Worm (Caenorhabditis elegans) whole organism, mixed stage, embryonic: ENCODE measurements around the gene F07D3.3.
A peak's percentile ranks its signal among the peaks of the same experiment; 100 is the strongest.

Source experiments
- M03D4.4 ChIP-seq: sonication (generic microtip); optimal IDR thresholded peaks from 2 replicates; lab custom pipeline; 2017; ENCODE audit warnings: mild to moderate bottlenecking, missing genetic modification characterization, missing compliant biosample characterization
- bed-3 ChIP-seq: fragments of 200-800 bp; sonication (Bioruptor generic); optimal IDR thresholded peaks from 3 replicates; lab custom pipeline; 2018; ENCODE audit warnings: mild to moderate bottlenecking, missing genetic modification characterization, moderate library complexity, missing compliant biosample characterization
- blmp-1 ChIP-seq: fragments of 150-350 bp; optimal IDR thresholded peaks from 2 replicates; lab custom pipeline; 2014; ENCODE audit warnings: missing biosample characterization, missing genetic modification characterization
- ceh-39 ChIP-seq: fragments of 150-350 bp; optimal IDR thresholded peaks from 2 replicates; lab custom pipeline; 2014; ENCODE audit warnings: missing biosample characterization, missing genetic modification characterization
- ceh-43 ChIP-seq: fragments of 200-800 bp; sonication (Bioruptor generic); optimal IDR thresholded peaks from 2 replicates; lab custom pipeline; 2018; ENCODE audit warnings: mild to moderate bottlenecking, missing genetic modification characterization, moderate library complexity, missing compliant biosample characterization
- ceh-83 ChIP-seq: fragments of 200-800 bp; sonication (Bioruptor generic); optimal IDR thresholded peaks from 2 replicates; lab custom pipeline; 2018; ENCODE audit warnings: mild to moderate bottlenecking, missing genetic modification characterization, missing compliant biosample characterization
- ces-1 ChIP-seq: fragments of 150-350 bp; optimal IDR thresholded peaks from 2 replicates; lab custom pipeline; 2014; ENCODE audit warnings: missing biosample characterization, missing genetic modification reagents, missing genetic modification characterization
- cnd-1 ChIP-seq: fragments of 200-800 bp; sonication (Bioruptor generic); optimal IDR thresholded peaks from 2 replicates; lab custom pipeline; 2018; ENCODE audit warnings: mild to moderate bottlenecking, missing genetic modification characterization, missing compliant biosample characterization
- drap-1 ChIP-seq: fragments of 200-800 bp; sonication (Bioruptor generic); optimal IDR thresholded peaks from 3 replicates; lab custom pipeline; 2018; ENCODE audit warnings: mild to moderate bottlenecking, missing genetic modification characterization, missing compliant biosample characterization
- elt-1 ChIP-seq: sonication (generic microtip); optimal IDR thresholded peaks from 2 replicates; lab custom pipeline; 2017; ENCODE audit warnings: missing genetic modification characterization, mild to moderate bottlenecking, missing compliant biosample characterization, antibody characterized with exemption, moderate library complexity, borderline replicate concordance; ENCODE audit not compliant: insufficient read depth
- elt-3 ChIP-seq: fragments of 150-350 bp; optimal IDR thresholded peaks from 2 replicates; lab custom pipeline; 2014; ENCODE audit warnings: missing biosample characterization, missing genetic modification characterization
- flh-1 ChIP-seq: fragments of 200-800 bp; sonication (Bioruptor generic); optimal IDR thresholded peaks from 2 replicates; lab custom pipeline; 2018; ENCODE audit warnings: mild to moderate bottlenecking, missing genetic modification characterization, moderate library complexity, missing compliant biosample characterization
- ham-2 ChIP-seq: fragments of 200-800 bp; sonication (Bioruptor generic); optimal IDR thresholded peaks from 2 replicates; lab custom pipeline; 2018; ENCODE audit warnings: mild to moderate bottlenecking, missing genetic modification characterization, missing compliant biosample characterization
- hlh-1 ChIP-seq: fragments of 150-350 bp; optimal IDR thresholded peaks from 2 replicates; lab custom pipeline; 2014; ENCODE audit warnings: missing biosample characterization, missing genetic modification reagents, missing genetic modification characterization
- lin-13 ChIP-seq: fragments of 150-350 bp; optimal IDR thresholded peaks from 2 replicates; lab custom pipeline; 2014; ENCODE audit warnings: missing biosample characterization, missing genetic modification characterization
- lin-32 ChIP-seq: fragments of 200-800 bp; sonication (Bioruptor generic); optimal IDR thresholded peaks from 2 replicates; lab custom pipeline; 2018; ENCODE audit warnings: mild to moderate bottlenecking, missing genetic modification characterization, missing compliant biosample characterization
- lsy-2 ChIP-seq: fragments of 150-350 bp; optimal IDR thresholded peaks from 2 replicates; lab custom pipeline; 2014; ENCODE audit warnings: missing biosample characterization, missing genetic modification characterization
- mab-5 ChIP-seq: fragments of 150-350 bp; optimal IDR thresholded peaks from 2 replicates; lab custom pipeline; 2014; ENCODE audit warnings: missing biosample characterization, missing genetic modification characterization
- mep-1 ChIP-seq: fragments of 150-350 bp; optimal IDR thresholded peaks from 2 replicates; lab custom pipeline; 2017; ENCODE audit warnings: missing biosample characterization, missing genetic modification reagents, missing genetic modification characterization, inconsistent platforms
- mls-2 ChIP-seq: sonication (generic microtip); optimal IDR thresholded peaks from 2 replicates; lab custom pipeline; 2016; ENCODE audit warnings: mild to moderate bottlenecking, missing genetic modification characterization, moderate library complexity, missing compliant biosample characterization
- nhr-12 ChIP-seq: fragments of 150-350 bp; optimal IDR thresholded peaks from 2 replicates; lab custom pipeline; 2014; ENCODE audit warnings: missing biosample characterization, missing genetic modification characterization
- nhr-2 ChIP-seq: fragments of 150-350 bp; optimal IDR thresholded peaks from 2 replicates; lab custom pipeline; 2014; ENCODE audit warnings: missing biosample characterization, missing genetic modification characterization
- nhr-237 ChIP-seq: fragments of 150-350 bp; optimal IDR thresholded peaks from 2 replicates; lab custom pipeline; 2014; ENCODE audit warnings: missing biosample characterization, missing genetic modification characterization
- nhr-28 ChIP-seq: fragments of 150-350 bp; optimal IDR thresholded peaks from 2 replicates; lab custom pipeline; 2014; ENCODE audit warnings: missing biosample characterization, missing genetic modification characterization
- nhr-76 ChIP-seq: sonication (generic microtip); optimal IDR thresholded peaks from 2 replicates; lab custom pipeline; 2017; ENCODE audit warnings: missing biosample characterization, missing genetic modification characterization
- pha-4 ChIP-seq: fragments of 150-350 bp; optimal IDR thresholded peaks from 2 replicates; lab custom pipeline; 2018; ENCODE audit warnings: missing biosample characterization, missing genetic modification reagents, missing genetic modification characterization
- sem-2 ChIP-seq: fragments of 200-800 bp; sonication (Bioruptor generic); optimal IDR thresholded peaks from 2 replicates; lab custom pipeline; 2018; ENCODE audit warnings: mild to moderate bottlenecking, missing genetic modification characterization, missing compliant biosample characterization
- sptf-1 ChIP-seq: sonication (generic microtip); optimal IDR thresholded peaks from 2 replicates; lab custom pipeline; 2017; ENCODE audit warnings: mild to moderate bottlenecking, missing genetic modification characterization, moderate library complexity, missing compliant biosample characterization
- tbx-8 ChIP-seq: fragments of 200-800 bp; sonication (Bioruptor generic); optimal IDR thresholded peaks from 2 replicates; lab custom pipeline; 2018; ENCODE audit warnings: mild to moderate bottlenecking, missing genetic modification characterization, moderate library complexity, missing compliant biosample characterization
- unc-120 ChIP-seq: sonication (generic microtip); optimal IDR thresholded peaks from 2 replicates; lab custom pipeline; 2017; ENCODE audit warnings: missing genetic modification characterization, missing compliant biosample characterization; ENCODE audit not compliant: poor library complexity, severe bottlenecking
- unc-39 ChIP-seq: fragments of 150-350 bp; optimal IDR thresholded peaks from 2 replicates; lab custom pipeline; 2014; ENCODE audit warnings: missing biosample characterization, missing genetic modification characterization
- unc-62 ChIP-seq: fragments of 150-350 bp; optimal IDR thresholded peaks from 2 replicates; lab custom pipeline; 2014; ENCODE audit warnings: missing biosample characterization, missing genetic modification reagents, missing genetic modification characterization
- zip-8 ChIP-seq: fragments of 150-350 bp; optimal IDR thresholded peaks from 2 replicates; lab custom pipeline; 2014; ENCODE audit warnings: missing biosample characterization, missing genetic modification characterization
- ztf-11 ChIP-seq: fragments of 150-350 bp; optimal IDR thresholded peaks from 2 replicates; lab custom pipeline; 2014; ENCODE audit warnings: missing biosample characterization, missing genetic modification characterization

F07D3.3 gene

ce11 chrV:9462605-9463004, at the start of gene F07D3.3:
Gene F07D3.3, minus strand, starts transcription at chrV:9462705.
- no peak for TF ChIP-seq hlh-1 (tag; lab: Kevin White, UChicago)
- no peak for TF ChIP-seq bed-3 (GFP tag; lab: Kevin White, UChicago)
- no peak for TF ChIP-seq ceh-83 (GFP tag; lab: Kevin White, UChicago)
- no peak for TF ChIP-seq cnd-1
- TF ChIP-seq zip-8 (tag; lab: Kevin White, UChicago), result no peak
- TF ChIP-seq elt-3 (tag; lab: Kevin White, UChicago), result no peak
- no peak for TF ChIP-seq lin-13 (tag; lab: Kevin White, UChicago)
- no peak for TF ChIP-seq ces-1 (GFP tag; lab: Kevin White, UChicago)
- TF ChIP-seq drap-1, result no peak
- no peak for TF ChIP-seq tbx-8 (GFP tag; lab: Kevin White, UChicago)

DNA sequence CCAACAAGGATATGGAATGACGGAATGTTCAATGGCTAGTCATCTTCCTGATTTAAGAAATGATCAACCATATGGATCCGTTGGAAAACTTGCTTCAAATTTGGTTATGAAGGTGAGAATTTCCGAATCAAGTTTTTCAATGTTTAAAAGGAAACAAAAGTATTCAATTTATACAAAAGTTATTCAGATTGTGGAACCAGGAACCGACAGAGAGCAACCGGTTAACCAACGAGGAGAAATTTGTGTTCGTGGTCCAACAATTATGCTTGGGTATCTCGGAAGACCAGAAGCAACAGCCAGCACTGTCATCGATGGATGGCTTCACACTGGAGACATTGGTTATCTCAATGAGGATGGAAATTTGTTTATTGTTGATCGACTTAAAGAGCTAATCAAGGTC, 47.1 kb upstream of the F07D3.3 start:
- TF ChIP-seq unc-39 (tag; lab: Kevin White, UChicago), result no peak
- no peak for TF ChIP-seq nhr-76
- TF ChIP-seq M03D4.4 (tag; lab: Kevin White, UChicago), result no peak
- no peak for TF ChIP-seq elt-3 (tag; lab: Kevin White, UChicago)
- TF ChIP-seq ces-1 (GFP tag; lab: Kevin White, UChicago), result no peak
- no peak for TF ChIP-seq sem-2
- TF ChIP-seq nhr-28, result no peak

DNA sequence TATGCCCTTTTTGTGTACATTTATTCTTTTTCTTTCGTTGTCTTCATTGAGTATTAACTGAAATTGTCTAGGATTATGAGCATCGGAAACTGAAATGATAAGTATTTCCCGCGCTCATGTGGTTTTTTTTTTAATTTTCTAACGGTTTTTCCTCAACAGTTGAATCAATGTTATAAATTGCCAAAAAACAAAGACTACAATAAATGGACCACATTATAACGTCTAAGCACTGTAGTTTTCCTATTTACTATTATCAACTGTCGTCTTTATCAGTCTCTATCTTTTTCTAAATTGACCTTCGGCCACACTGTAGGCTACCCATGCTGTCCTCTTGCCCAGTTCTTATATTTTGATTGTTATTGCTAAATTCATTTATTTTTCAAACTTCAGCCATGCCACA, 45.2 kb upstream of the F07D3.3 start, which contains the start of gene acs-14:
Gene acs-14, plus strand, starts transcription at position 391 of the 400 bp plus-strand sequence.
- TF ChIP-seq nhr-237, result no peak

DNA sequence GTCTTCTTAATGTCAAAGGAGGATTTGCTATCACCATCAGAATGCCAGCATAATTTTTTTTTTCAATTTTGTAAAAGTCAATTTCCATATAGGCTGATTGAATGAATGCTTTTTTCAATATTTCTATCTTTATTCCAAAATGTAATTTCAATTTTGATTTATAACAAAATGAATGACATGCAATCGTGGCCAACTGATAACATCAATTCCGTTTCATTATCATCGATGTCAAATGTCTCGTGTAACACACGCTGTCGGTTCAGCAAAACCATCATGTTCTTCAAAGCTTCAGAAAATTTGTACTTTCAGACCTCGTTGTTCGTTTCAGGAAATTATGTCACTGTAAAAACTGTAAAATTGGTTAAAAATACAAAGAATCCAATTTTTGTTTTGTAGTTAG, 44.4 kb upstream of the F07D3.3 start:
- TF ChIP-seq cnd-1 (no peak), nhr-12 (tag; lab: Kevin White, UChicago) (no peak), nhr-76 (no peak), nhr-28 (no peak), lin-32 (GFP tag; lab: Kevin White, UChicago) (no peak), drap-1 (no peak)

ce11 chrV:9504474-9504960, 42.0 kb upstream of the F07D3.3 start, which contains the start of gene haao-1:
Gene haao-1, plus strand, starts transcription at chrV:9504910.
- no peak for TF ChIP-seq pha-4
- TF ChIP-seq ceh-83 (GFP tag; lab: Kevin White, UChicago), result no peak
- TF ChIP-seq nhr-2 (tag; lab: Kevin White, UChicago), result no peak
- TF ChIP-seq lin-32 (GFP tag; lab: Kevin White, UChicago), result no peak
- TF ChIP-seq cnd-1, result no peak
- no peak for TF ChIP-seq bed-3 (GFP tag; lab: Kevin White, UChicago)
- TF ChIP-seq elt-1, result no peak
- TF ChIP-seq nhr-12 (tag; lab: Kevin White, UChicago), result no peak

ce11 chrV:9503152-9503817, 40.8 kb upstream of the F07D3.3 start:
- TF ChIP-seq elt-1 (no peak), unc-120 (tag; lab: Kevin White, UChicago) (peak; percentile 91), unc-39 (tag; lab: Kevin White, UChicago) (no peak), lin-32 (GFP tag; lab: Kevin White, UChicago) (peak; percentile 87), elt-3 (tag; lab: Kevin White, UChicago) (no peak), bed-3 (GFP tag; lab: Kevin White, UChicago) (peak; percentile 82), ceh-43 (peak; percentile 89), hlh-1 (tag; lab: Kevin White, UChicago) (peak; percentile 40), lsy-2 (no peak), nhr-237 (no peak), M03D4.4 (tag; lab: Kevin White, UChicago) (peak; percentile 93), mep-1 (tag; lab: Kevin White, UChicago) (peak; percentile 62), nhr-12 (tag; lab: Kevin White, UChicago) (peak; percentile 27), mls-2 (tag; lab: Kevin White, UChicago) (peak; percentile 96), blmp-1 (no peak), cnd-1 (peak; percentile 88), drap-1 (peak; percentile 92), unc-62 (GFP tag; lab: Kevin White, UChicago) (no peak), ham-2 (GFP tag; lab: Kevin White, UChicago) (peak; percentile 93), nhr-28 (no peak), ces-1 (GFP tag; lab: Kevin White, UChicago) (peak; percentile 67), nhr-2 (tag; lab: Kevin White, UChicago) (no peak), lin-13 (tag; lab: Kevin White, UChicago) (peak; percentile 31), sptf-1 (tag; lab: Kevin White, UChicago) (peak; percentile 95), pha-4 (no peak), ceh-39 (tag; lab: Kevin White, UChicago) (no peak), ztf-11 (no peak), sem-2 (peak; percentile 88), flh-1 (peak; percentile 68), tbx-8 (GFP tag; lab: Kevin White, UChicago) (peak; percentile 84), mab-5 (tag; lab: Kevin White, UChicago) (no peak), ceh-83 (GFP tag; lab: Kevin White, UChicago) (peak; percentile 94)
